Worm (Caenorhabditis elegans): ENCODE data around the gene pho-10.

pho-10 gene

DNA sequence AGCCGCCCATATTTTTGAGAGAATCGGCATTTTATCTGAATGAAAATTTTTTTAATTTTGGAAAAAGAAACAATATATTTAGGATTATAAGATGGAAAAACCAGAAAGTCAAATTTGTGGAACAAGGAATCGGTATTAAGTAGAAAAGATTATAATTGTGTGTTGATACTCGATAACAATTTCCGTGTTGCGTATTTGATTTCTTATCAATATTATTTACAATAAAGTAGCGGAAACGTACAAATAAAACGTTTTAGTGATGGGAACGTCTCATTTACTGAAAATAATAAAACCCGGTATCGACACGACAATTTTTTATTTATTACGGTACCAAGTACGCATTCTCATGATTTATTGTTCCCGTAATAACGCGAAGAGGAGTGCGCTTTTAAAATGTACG is 16.5 kb upstream of the pho-10 start, which contains the start of gene C05C10.3:
Gene C05C10.3, minus strand, starts transcription at position 35 of the 400 bp plus-strand sequence.
- no peak for TF ChIP-seq pha-2 (tag; optimal IDR thresholded peaks at IDR 0.05)
- TF ChIP-seq elt-2 (tag; optimal IDR thresholded peaks at IDR 0.05) = peak; percentile 30
- TF ChIP-seq ama-1 (optimal IDR thresholded peaks at IDR 0.05) = no peak

DNA sequence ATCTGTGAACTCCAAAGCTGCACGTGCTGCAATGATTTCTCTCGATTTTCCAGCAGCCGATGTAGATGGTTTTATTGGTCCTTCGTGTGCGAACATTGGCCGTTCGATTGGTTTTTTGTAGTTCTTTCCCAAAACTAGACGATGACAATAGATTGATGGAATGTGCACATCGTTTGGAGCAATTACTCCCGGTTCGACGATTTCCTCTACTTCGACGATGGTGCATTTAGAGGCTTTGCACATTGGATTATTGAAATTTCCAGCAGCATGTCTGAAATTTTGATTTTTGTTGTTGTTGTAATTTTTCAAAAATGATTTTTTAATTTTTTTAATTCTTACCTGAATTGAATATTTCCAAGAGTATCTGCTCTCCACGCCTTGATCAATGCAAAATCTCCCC is 15.3 kb upstream of the pho-10 start:
- no peak for TF ChIP-seq hlh-8 (tag; optimal IDR thresholded peaks at IDR 0.05)
- no peak for TF ChIP-seq ceh-45 (GFP tag; IDR thresholded peaks at IDR 0.05)
- no peak for TF ChIP-seq pqm-1 (tag; optimal IDR thresholded peaks at IDR 0.05)

DNA sequence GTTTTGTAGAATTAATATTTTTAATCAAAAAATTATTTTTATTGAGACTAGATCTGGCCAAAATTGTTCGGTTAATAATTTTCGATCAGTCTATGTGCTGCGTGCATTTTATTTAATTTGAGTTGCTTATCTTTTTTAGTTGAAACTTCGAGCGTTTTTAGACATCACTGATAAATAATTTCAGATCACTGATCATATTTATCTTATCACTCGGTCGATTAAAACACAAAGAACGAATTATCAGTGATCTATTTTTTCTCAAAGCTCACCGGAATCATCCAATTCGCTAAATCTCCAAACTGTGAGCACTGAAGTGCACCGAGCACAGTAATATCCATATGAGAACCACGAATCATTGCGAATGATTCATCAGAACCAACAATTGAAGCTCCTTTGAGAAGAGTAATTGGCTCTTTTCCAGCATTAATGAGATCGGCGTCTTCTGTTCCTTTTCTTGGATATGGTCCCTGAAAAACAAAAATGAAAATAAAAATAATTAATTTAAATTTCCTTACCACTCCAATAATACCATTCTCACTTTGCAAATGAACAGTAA is 14.8 kb upstream of the pho-10 start:
- TF ChIP-seq zip-5 (tag; optimal IDR thresholded peaks at IDR 0.05) (no peak), elt-2 (tag; optimal IDR thresholded peaks at IDR 0.05) (peak; percentile 61)

DNA sequence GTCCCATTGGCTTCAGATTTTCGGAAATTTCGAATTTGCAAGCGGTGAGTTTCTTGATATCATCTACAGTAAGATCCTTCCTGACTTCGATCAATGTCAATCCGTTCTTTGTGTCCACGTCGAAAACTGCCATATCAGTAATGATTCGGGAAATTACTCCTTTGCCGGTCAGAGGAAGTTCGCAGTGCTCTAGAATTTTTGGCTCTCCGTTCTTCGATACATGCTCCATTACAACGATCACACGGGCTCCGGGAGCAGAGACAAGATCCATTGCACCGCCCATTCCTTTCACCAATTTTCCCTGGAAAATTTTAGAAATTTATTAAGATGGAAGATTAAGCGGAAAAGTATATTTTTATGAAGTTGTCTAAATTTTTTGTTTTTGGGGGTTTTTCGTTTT is 14.2 kb upstream of the pho-10 start:
- TF ChIP-seq dve-1 (tag; optimal IDR thresholded peaks at IDR 0.05) (no peak), rnt-1 (tag; optimal IDR thresholded peaks at IDR 0.05) (no peak), ceh-31 (tag; optimal IDR thresholded peaks at IDR 0.05) (no peak), ztf-16 (tag; optimal IDR thresholded peaks at IDR 0.05) (no peak), pha-2 (tag; optimal IDR thresholded peaks at IDR 0.05) (no peak), ceh-34 (tag; optimal IDR thresholded peaks at IDR 0.05) (no peak), fkh-10 (GFP tag; optimal IDR thresholded peaks at IDR 0.05) (no peak)

DNA sequence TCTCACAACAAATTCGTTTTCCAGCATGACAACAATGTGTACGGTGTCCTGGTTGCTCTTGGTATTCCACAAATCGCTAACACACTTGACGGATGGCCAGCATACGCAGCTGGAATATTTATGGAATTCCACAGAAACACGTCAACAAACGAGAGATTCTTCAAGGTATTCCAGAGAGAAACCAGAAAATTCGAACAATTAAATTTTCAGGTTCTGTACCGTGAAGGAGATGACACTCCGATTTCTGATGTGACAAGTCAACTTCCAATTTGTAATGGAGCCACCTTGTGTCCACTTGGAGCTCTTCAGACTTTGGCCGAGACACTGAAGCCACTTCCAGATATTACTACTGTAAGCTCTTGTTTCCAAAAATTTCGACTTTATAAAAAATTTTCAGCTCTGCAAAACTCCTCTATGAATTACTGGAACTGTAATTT is 13.6 kb upstream of the pho-10 start:
- TF ChIP-seq npax-4 (tag; optimal IDR thresholded peaks at IDR 0.05) = no peak
- TF ChIP-seq pqm-1 (tag; optimal IDR thresholded peaks at IDR 0.05) = no peak
- no peak for TF ChIP-seq unc-3 (GFP tag; conservative IDR thresholded peaks at IDR 0.05)
- TF ChIP-seq unc-3 (tag; optimal IDR thresholded peaks at IDR 0.05) = no peak
- TF ChIP-seq ceh-24 (tag; optimal IDR thresholded peaks at IDR 0.05) = no peak
- TF ChIP-seq hlh-6 (tag; optimal IDR thresholded peaks at IDR 0.05) = no peak
- no peak for TF ChIP-seq sox-4 (tag; optimal IDR thresholded peaks at IDR 0.05)
- no peak for TF ChIP-seq ceh-34 (tag; optimal IDR thresholded peaks at IDR 0.05)
- no peak for TF ChIP-seq sox-2 (GFP tag; IDR thresholded peaks at IDR 0.05)

DNA sequence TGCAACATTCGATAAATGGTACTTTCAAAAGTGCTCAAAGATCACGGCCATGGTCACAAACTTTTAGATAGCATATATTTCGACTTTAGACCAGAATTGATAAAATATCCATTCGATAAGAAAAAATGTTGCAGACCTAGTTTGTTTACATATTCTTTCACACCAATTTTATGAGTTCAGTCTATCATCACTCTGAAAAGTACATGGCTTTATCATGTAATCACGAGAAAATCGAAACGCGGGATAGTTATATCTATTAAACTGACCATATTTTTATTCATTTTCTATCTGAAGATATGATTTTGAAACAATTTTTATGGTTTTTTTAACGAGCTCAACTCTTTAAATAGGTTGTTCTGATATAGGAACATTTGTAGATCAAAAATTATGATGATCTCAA is 11.1 kb upstream of the pho-10 start, which contains the start of gene pho-11:
Gene pho-11, plus strand, starts transcription at position 374 of the 400 bp plus-strand sequence.
- TF ChIP-seq che-1 (tag; optimal IDR thresholded peaks at IDR 0.05) (no peak), eyg-1 (tag; optimal IDR thresholded peaks at IDR 0.05) (no peak), elt-2 (tag; optimal IDR thresholded peaks at IDR 0.05) (peak; percentile 14)

DNA sequence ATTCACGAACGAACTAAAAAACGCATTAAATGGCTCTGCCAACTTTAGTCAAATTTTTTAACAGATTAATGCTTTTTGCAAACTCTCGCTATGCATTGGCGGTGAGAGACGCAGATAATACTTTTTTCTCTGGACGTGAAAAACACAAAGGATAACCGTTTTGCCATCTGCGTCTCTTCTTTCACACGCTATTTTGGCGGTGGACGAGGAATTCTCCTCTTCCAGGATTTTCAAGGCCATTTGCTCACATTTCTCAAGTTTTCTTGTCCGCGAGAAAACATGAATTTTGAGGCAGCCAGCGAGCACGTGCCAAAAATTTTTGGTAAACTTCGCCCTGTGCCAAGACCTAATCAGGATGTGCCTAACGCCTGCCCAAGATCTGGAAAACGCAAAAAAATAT is 10.6 kb upstream of the pho-10 start:
- TF ChIP-seq tbx-7 (tag; optimal IDR thresholded peaks at IDR 0.05) (peak; percentile 27), ets-4 (tag; optimal IDR thresholded peaks at IDR 0.05) (peak; percentile 40), ref-2 (tag; optimal IDR thresholded peaks at IDR 0.05) (peak; percentile 36), C08G9.2 (tag; optimal IDR thresholded peaks at IDR 0.05) (peak; percentile 55), tbx-2 (tag; optimal IDR thresholded peaks at IDR 0.05) (peak; percentile 67), ceh-22 (tag; optimal IDR thresholded peaks at IDR 0.05) (no peak), ceh-18 (tag; optimal IDR thresholded peaks at IDR 0.05) (peak; percentile 4), ttx-3 (tag; optimal IDR thresholded peaks at IDR 0.05) (no peak), ceh-2 (tag; optimal IDR thresholded peaks at IDR 0.05) (peak; percentile 22), ceh-45 (GFP tag; IDR thresholded peaks at IDR 0.05) (no peak), ceh-31 (tag; optimal IDR thresholded peaks at IDR 0.05) (peak; percentile 67)
